Worm (Caenorhabditis elegans): ENCODE data around the gene rnp-3.

DNA sequence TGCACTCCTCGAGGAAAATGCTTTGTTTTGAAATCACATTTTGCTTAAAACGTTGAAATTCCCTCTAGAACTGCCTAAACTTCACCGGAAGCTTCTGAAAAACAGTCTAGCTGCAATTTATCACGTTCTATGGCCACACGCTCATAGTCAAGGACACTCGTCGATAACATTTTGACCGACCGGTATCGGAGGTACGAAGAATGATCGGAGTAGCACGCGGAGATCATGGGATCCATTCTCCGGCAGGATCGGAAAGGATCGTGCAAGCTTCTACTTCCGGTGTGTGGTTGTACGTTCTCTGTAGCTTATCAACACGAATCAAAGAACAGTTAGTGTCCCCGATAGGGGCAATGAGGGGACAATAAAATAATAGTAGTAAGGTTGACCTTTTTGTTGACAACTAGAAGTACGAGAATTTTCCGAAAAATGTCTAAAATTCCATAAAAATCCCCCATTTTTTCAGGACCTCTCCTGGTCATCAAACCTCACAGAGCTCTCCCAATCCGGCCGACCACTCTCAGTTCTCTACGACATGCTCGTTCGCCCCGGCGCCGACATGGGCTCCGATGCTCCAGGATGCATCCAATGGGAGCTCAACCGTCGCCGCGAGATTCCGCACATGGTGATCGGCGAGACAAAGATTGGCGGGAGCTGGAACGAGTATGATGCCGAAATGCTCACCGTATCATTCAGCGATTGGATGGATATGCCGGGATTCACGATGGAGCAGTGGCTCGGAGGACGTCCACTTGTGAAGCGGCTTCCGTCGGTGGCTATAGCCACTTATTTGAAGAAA is 42.4 kb downstream of the rnp-3 start:
- TF ChIP-seq cog-1 (tag; optimal IDR thresholded peaks at IDR 0.05) (no peak), tab-1 (GFP tag; IDR thresholded peaks at IDR 0.05) (no peak), ztf-23 (GFP tag; IDR thresholded peaks at IDR 0.05) (no peak), flt-1 (GFP tag; IDR thresholded peaks at IDR 0.05) (no peak)

Measured in whole organism, midembryonic.